Worm (Caenorhabditis elegans) whole organism, young adult: ENCODE results near the gene ZK418.5.
A peak's percentile ranks its signal among the peaks of the same experiment; 100 is the strongest.

Source experiments
- B0019.2 ChIP-seq: fragments of 200-800 bp; sonication (Bioruptor generic); conservative IDR thresholded peaks from 2 replicates; pipeline ENCODE4 v1.3.6; 2022; ENCODE audit warnings: missing genetic modification reagents, missing genetic modification characterization, missing compliant biosample characterization
- F33H1.4 ChIP-seq: fragments of 200-800 bp; sonication (Bioruptor generic); IDR thresholded peaks from 2 replicates; pipeline ENCODE4 v1.3.6; 2022; ENCODE audit warnings: missing genetic modification reagents, missing genetic modification characterization, missing compliant biosample characterization
- F37B4.10 ChIP-seq: fragments of 200-800 bp; sonication (Bioruptor generic); IDR thresholded peaks from 2 replicates; pipeline ENCODE4 v1.3.6; 2022; ENCODE audit warnings: missing genetic modification characterization, missing compliant biosample characterization
- F39B2.1 ChIP-seq: fragments of 200-800 bp; sonication (Bioruptor generic); IDR thresholded peaks from 2 replicates; pipeline ENCODE4 v1.3.6; 2022; ENCODE audit warnings: missing genetic modification reagents, missing genetic modification characterization, missing compliant biosample characterization
- F52B5.7 ChIP-seq: sonication (generic microtip); optimal IDR thresholded peaks from 2 replicates; lab custom pipeline; 2016; ENCODE audit warnings: mild to moderate bottlenecking, missing genetic modification characterization, missing compliant biosample characterization
- F57A8.1 ChIP-seq: fragments of 200-800 bp; sonication (Bioruptor generic); optimal IDR thresholded peaks from 2 replicates; lab custom pipeline; 2018; ENCODE audit warnings: mild to moderate bottlenecking, missing genetic modification characterization, moderate library complexity, missing compliant biosample characterization
- Y53F4B.3 ChIP-seq: fragments of 200-800 bp; sonication (Bioruptor generic); IDR thresholded peaks from 2 replicates; pipeline ENCODE4 v1.3.6; 2022; ENCODE audit warnings: missing genetic modification reagents, missing genetic modification characterization, missing compliant biosample characterization
- Y95B8A.8 ChIP-seq: fragments of 200-800 bp; sonication (Bioruptor generic); IDR thresholded peaks from 2 replicates; pipeline ENCODE4 v1.3.6; 2022; ENCODE audit warnings: missing genetic modification reagents, missing genetic modification characterization, missing compliant biosample characterization
- ZK185.1 ChIP-seq: sonication (generic microtip); optimal IDR thresholded peaks from 2 replicates; lab custom pipeline; 2016; ENCODE audit warnings: mild to moderate bottlenecking, missing genetic modification characterization, missing compliant biosample characterization; ENCODE audit not compliant: poor library complexity, severe bottlenecking
- akir-1 ChIP-seq: fragments of 200-800 bp; sonication (Bioruptor generic); optimal IDR thresholded peaks from 2 replicates; lab custom pipeline; 2018; ENCODE audit warnings: mild to moderate bottlenecking, missing genetic modification characterization, moderate library complexity, missing compliant biosample characterization
- aptf-3 ChIP-seq: fragments of 200-800 bp; sonication (Bioruptor generic); IDR thresholded peaks from 2 replicates; pipeline ENCODE4 v1.3.6; 2022; ENCODE audit warnings: missing genetic modification characterization, missing compliant biosample characterization
- attf-3 ChIP-seq: fragments of 200-800 bp; sonication (Bioruptor generic); conservative IDR thresholded peaks from 2 replicates; pipeline ENCODE4 v1.3.6; 2022; ENCODE audit warnings: missing genetic modification reagents, missing genetic modification characterization, missing compliant biosample characterization
- bed-2 ChIP-seq: fragments of 200-800 bp; sonication (Bioruptor generic); IDR thresholded peaks from 2 replicates; pipeline ENCODE4 v1.3.6; 2022; ENCODE audit warnings: missing genetic modification reagents, missing genetic modification characterization, missing compliant biosample characterization
- cebp-2 ChIP-seq: fragments of 200-800 bp; sonication (Bioruptor generic); IDR thresholded peaks from 2 replicates; pipeline ENCODE4 v1.3.6; 2022; ENCODE audit warnings: missing genetic modification characterization, missing compliant biosample characterization
- ceh-58 ChIP-seq: fragments of 200-800 bp; sonication (Bioruptor generic); IDR thresholded peaks from 2 replicates; pipeline ENCODE4 v1.3.6; 2022; ENCODE audit warnings: missing genetic modification characterization, missing compliant biosample characterization
- ceh-79 ChIP-seq: sonication (generic microtip); optimal IDR thresholded peaks from 2 replicates; lab custom pipeline; 2017; ENCODE audit warnings: mild to moderate bottlenecking, missing genetic modification characterization, missing compliant biosample characterization
- ceh-91 ChIP-seq: fragments of 200-800 bp; sonication (Bioruptor generic); IDR thresholded peaks from 2 replicates; pipeline ENCODE4 v1.3.6; 2022; ENCODE audit warnings: missing genetic modification reagents, missing genetic modification characterization, missing compliant biosample characterization
- chd-7 ChIP-seq: sonication (generic microtip); optimal IDR thresholded peaks from 2 replicates; lab custom pipeline; 2016; ENCODE audit warnings: mild to moderate bottlenecking, missing genetic modification characterization, moderate library complexity, missing compliant biosample characterization
- dox-1 ChIP-seq: fragments of 200-800 bp; sonication (Bioruptor generic); IDR thresholded peaks from 2 replicates; pipeline ENCODE4 v1.3.6; 2022; ENCODE audit warnings: missing genetic modification reagents, missing genetic modification characterization, missing compliant biosample characterization
- dpff-1 ChIP-seq: sonication (generic microtip); optimal IDR thresholded peaks from 2 replicates; lab custom pipeline; 2017; ENCODE audit warnings: mild to moderate bottlenecking, missing genetic modification characterization, missing compliant biosample characterization
- dpl-1 ChIP-seq: fragments of 150-350 bp; optimal IDR thresholded peaks from 2 replicates; lab custom pipeline; 2014; ENCODE audit warnings: missing biosample characterization, missing genetic modification reagents, missing genetic modification characterization
- efl-1 ChIP-seq: fragments of 150-350 bp; optimal IDR thresholded peaks from 2 replicates; lab custom pipeline; 2014; ENCODE audit warnings: missing biosample characterization, missing genetic modification reagents, missing genetic modification characterization
- egrh-3 ChIP-seq: fragments of 200-800 bp; sonication (Bioruptor generic); IDR thresholded peaks from 2 replicates; pipeline ENCODE4 v1.3.6; 2022; ENCODE audit warnings: missing genetic modification reagents, missing genetic modification characterization, missing compliant biosample characterization
- gei-17 ChIP-seq: fragments of 200-800 bp; sonication (Bioruptor generic); optimal IDR thresholded peaks from 2 replicates; lab custom pipeline; 2018; ENCODE audit warnings: mild to moderate bottlenecking, missing genetic modification characterization, missing compliant biosample characterization
- hlh-12 ChIP-seq: sonication (generic microtip); optimal IDR thresholded peaks from 2 replicates; lab custom pipeline; 2016; ENCODE audit warnings: missing genetic modification characterization, missing compliant biosample characterization
- hlh-26 ChIP-seq: fragments of 200-800 bp; sonication (Bioruptor generic); conservative IDR thresholded peaks from 2 replicates; pipeline ENCODE4 v1.3.6; 2022; ENCODE audit warnings: missing genetic modification reagents, missing genetic modification characterization, missing compliant biosample characterization
- hmg-20 ChIP-seq: fragments of 200-800 bp; sonication (Bioruptor generic); IDR thresholded peaks from 2 replicates; pipeline ENCODE4 v1.3.6; 2022; ENCODE audit warnings: missing genetic modification reagents, missing genetic modification characterization, missing compliant biosample characterization
- hrde-1 ChIP-seq: sonication (generic microtip); optimal IDR thresholded peaks from 2 replicates; lab custom pipeline; 2016; ENCODE audit warnings: missing genetic modification characterization, mild to moderate bottlenecking, missing compliant biosample characterization, moderate library complexity, missing genotype, missing genetic modification reagents, borderline replicate concordance
- let-526 ChIP-seq: fragments of 200-800 bp; sonication (Bioruptor generic); IDR thresholded peaks from 2 replicates; pipeline ENCODE4 v1.3.6; 2022; ENCODE audit warnings: missing genetic modification reagents, missing genetic modification characterization, missing compliant biosample characterization
- let-607 ChIP-seq, 2 experiments: fragments of 200-800 bp in 1 of 2; sonication (Bioruptor generic) in 1 of 2; sonication (generic microtip) in 1 of 2; optimal IDR thresholded peaks; 2 replicates each; lab custom pipeline; 2016 to 2018; ENCODE audit warnings: mild to moderate bottlenecking in 2 of 2, missing compliant biosample characterization in 2 of 2, missing genetic modification characterization in 2 of 2, moderate library complexity in 2 of 2, missing genotype in 1 of 2
- lin-35 ChIP-seq, 3 experiments: fragments of 150-350 bp in 2 of 3; sonication (generic microtip) in 1 of 3; optimal IDR thresholded peaks; 2 replicates each; lab custom pipeline; 2014 to 2018; ENCODE audit warnings: missing biosample characterization in 3 of 3, missing genetic modification characterization in 3 of 3, missing genetic modification reagents in 3 of 3
- lin-40 ChIP-seq: sonication (generic microtip); optimal IDR thresholded peaks from 2 replicates; lab custom pipeline; 2016; ENCODE audit warnings: missing genetic modification characterization, mild to moderate bottlenecking, missing compliant biosample characterization, missing genotype, missing genetic modification reagents
- lin-54 ChIP-seq: fragments of 200-800 bp; sonication (Bioruptor generic); optimal IDR thresholded peaks from 2 replicates; lab custom pipeline; 2018; ENCODE audit warnings: mild to moderate bottlenecking, missing genetic modification characterization, missing compliant biosample characterization
- lsl-1 ChIP-seq: fragments of 200-800 bp; sonication (Bioruptor generic); optimal IDR thresholded peaks from 2 replicates; lab custom pipeline; 2018; ENCODE audit warnings: mild to moderate bottlenecking, missing genetic modification characterization, moderate library complexity, missing compliant biosample characterization
- mcd-1 ChIP-seq: fragments of 200-800 bp; sonication (Bioruptor generic); IDR thresholded peaks from 2 replicates; pipeline ENCODE4 v1.3.6; 2022; ENCODE audit warnings: missing genetic modification reagents, missing genetic modification characterization, missing compliant biosample characterization
- nfyb-1 ChIP-seq: fragments of 200-800 bp; sonication (Bioruptor generic); IDR thresholded peaks from 2 replicates; pipeline ENCODE4 v1.3.6; 2022; ENCODE audit warnings: missing genetic modification reagents, missing genetic modification characterization, missing compliant biosample characterization
- nhr-27 ChIP-seq: fragments of 200-800 bp; sonication (Bioruptor generic); optimal IDR thresholded peaks from 2 replicates; lab custom pipeline; 2018; ENCODE audit warnings: mild to moderate bottlenecking, missing genetic modification characterization, moderate library complexity, missing compliant biosample characterization
- pbrm-1 ChIP-seq: fragments of 200-800 bp; sonication (Bioruptor generic); IDR thresholded peaks from 2 replicates; pipeline ENCODE4 v1.3.6; 2022; ENCODE audit warnings: missing genetic modification reagents, missing genetic modification characterization, missing compliant biosample characterization
- rcor-1 ChIP-seq: fragments of 200-800 bp; sonication (Bioruptor generic); IDR thresholded peaks from 2 replicates; pipeline ENCODE4 v1.3.6; 2022; ENCODE audit warnings: missing genetic modification reagents, missing genetic modification characterization, missing compliant biosample characterization
- snpc-1.1 ChIP-seq: sonication (generic microtip); optimal IDR thresholded peaks from 2 replicates; lab custom pipeline; 2017; ENCODE audit warnings: missing genetic modification characterization, mild to moderate bottlenecking, missing compliant biosample characterization, antibody characterized with exemption, moderate library complexity, missing genotype, missing genetic modification reagents; ENCODE audit not compliant: insufficient read depth
- sptf-2 ChIP-seq: fragments of 200-800 bp; sonication (Bioruptor generic); optimal IDR thresholded peaks from 2 replicates; lab custom pipeline; 2018; ENCODE audit warnings: mild to moderate bottlenecking, missing genetic modification characterization, missing compliant biosample characterization
- tbp1 ChIP-seq: fragments of 200-800 bp; sonication (Bioruptor generic); optimal IDR thresholded peaks from 2 replicates; lab custom pipeline; 2018; ENCODE audit warnings: mild to moderate bottlenecking, missing genetic modification characterization, missing compliant biosample characterization
- tbx-9 ChIP-seq: sonication (generic microtip); optimal IDR thresholded peaks from 2 replicates; lab custom pipeline; 2016; ENCODE audit warnings: borderline replicate concordance, missing genetic modification characterization, inconsistent platforms, missing compliant biosample characterization
- zim-3 ChIP-seq: sonication (generic microtip); optimal IDR thresholded peaks from 2 replicates; lab custom pipeline; 2017; ENCODE audit warnings: mild to moderate bottlenecking, missing genetic modification characterization, moderate library complexity, missing compliant biosample characterization
- ztf-18 ChIP-seq: sonication (generic microtip); optimal IDR thresholded peaks from 2 replicates; lab custom pipeline; 2016; ENCODE audit warnings: missing genotype, mild to moderate bottlenecking, missing genetic modification characterization, missing compliant biosample characterization
- ztf-25 ChIP-seq: fragments of 200-800 bp; sonication (Bioruptor generic); IDR thresholded peaks from 2 replicates; pipeline ENCODE4 v1.3.6; 2022; ENCODE audit warnings: missing genetic modification reagents, missing genetic modification characterization, missing compliant biosample characterization
- ztf-26 ChIP-seq: sonication (generic microtip); optimal IDR thresholded peaks from 2 replicates; lab custom pipeline; 2017; ENCODE audit warnings: missing genetic modification characterization, missing compliant biosample characterization

Gene ZK418.5

ce11 chrIII:7030044-7030804 is 43.4 kb downstream of the ZK418.5 start (continued):
- TF ChIP-seq hlh-26 (GFP tag; lab: Robert Waterston, UW), result no peak
- TF ChIP-seq ceh-79 (tag; lab: Kevin White, UChicago), result no peak
- TF ChIP-seq dox-1 (GFP tag; lab: Robert Waterston, UW), result 0 out of 2 replicates have a peak, but pooled peaks have one; percentile 17
- TF ChIP-seq pbrm-1 (GFP tag; lab: Robert Waterston, UW), result no peak
- TF ChIP-seq gei-17 (GFP tag; lab: Kevin White, UChicago), result no peak
- no peak for TF ChIP-seq ZK185.1 (tag; lab: Kevin White, UChicago)
- peak; percentile 93 for TF ChIP-seq tbp1
- no peak for TF ChIP-seq mcd-1 (GFP tag; lab: Robert Waterston, UW)
- TF ChIP-seq hrde-1 (tag; lab: Kevin White, UChicago), result peak; percentile 66
- no peak for TF ChIP-seq cebp-2 (GFP tag; lab: Robert Waterston, UW)
- peak; percentile 58; the same call in 1 of the 2 replicates for TF ChIP-seq nfyb-1
- TF ChIP-seq attf-3 (GFP tag; lab: Robert Waterston, UW), result 0 out of 2 replicates have a peak, but pooled peaks have one; percentile 35
- no peak for TF ChIP-seq tbx-9 (tag; lab: Kevin White, UChicago)
- TF ChIP-seq dpff-1, result no peak
- TF ChIP-seq dpl-1 (GFP tag; lab: Kevin White, UChicago), result no peak
- peak in 1 of 3 experiments; percentile 39 for TF ChIP-seq lin-35 (GFP tag; optimal IDR thresholded peaks at IDR 0.05; lab: Kevin White, UChicago)
- TF ChIP-seq hmg-20 (GFP tag; lab: Robert Waterston, UW), result no peak
- peak; percentile 8 for TF ChIP-seq lsl-1 (GFP tag; lab: Kevin White, UChicago)
- peak; percentile 92 for TF ChIP-seq snpc-1.1
- no peak for TF ChIP-seq sptf-2
- no peak for TF ChIP-seq ztf-18 (tag; lab: Kevin White, UChicago)
- TF ChIP-seq lin-40 (tag; lab: Kevin White, UChicago), result no peak
- no peak for TF ChIP-seq F39B2.1
- TF ChIP-seq hlh-12 (tag; lab: Kevin White, UChicago), result no peak
- TF ChIP-seq Y53F4B.3 (GFP tag; lab: Robert Waterston, UW), result no peak
- no peak for TF ChIP-seq F37B4.10 (GFP tag; lab: Robert Waterston, UW)
- no peak for TF ChIP-seq chd-7
- TF ChIP-seq ceh-91 (GFP tag; lab: Robert Waterston, UW), result no peak
- TF ChIP-seq efl-1 (GFP tag; lab: Kevin White, UChicago), result no peak
- no peak for TF ChIP-seq bed-2
- no peak for TF ChIP-seq egrh-3 (GFP tag; lab: Robert Waterston, UW)
- no peak for TF ChIP-seq akir-1 (GFP tag; lab: Kevin White, UChicago)
- TF ChIP-seq B0019.2 (GFP tag; lab: Robert Waterston, UW), result no peak
- TF ChIP-seq let-526 (GFP tag; lab: Robert Waterston, UW), result peak; percentile 45; the same call in 1 of the 2 replicates
- TF ChIP-seq nhr-27 (tag; lab: Kevin White, UChicago), result no peak
- no peak for TF ChIP-seq Y95B8A.8 (GFP tag; lab: Robert Waterston, UW)
- no peak for TF ChIP-seq aptf-3 (GFP tag; lab: Robert Waterston, UW)
- no peak for TF ChIP-seq F52B5.7 (tag; lab: Kevin White, UChicago)
- TF ChIP-seq ztf-25 (GFP tag; lab: Robert Waterston, UW), result no peak
- peak; percentile 26 for TF ChIP-seq lin-54
- TF ChIP-seq ceh-58 (GFP tag; lab: Robert Waterston, UW), result no peak
- TF ChIP-seq F57A8.1, result no peak
- TF ChIP-seq F33H1.4 (GFP tag; lab: Robert Waterston, UW), result no peak
- TF ChIP-seq zim-3 (tag; lab: Kevin White, UChicago), result peak; percentile 27
- TF ChIP-seq let-607 (tag; optimal IDR thresholded peaks at IDR 0.05; lab: Kevin White, UChicago), result peak in 1 of 2 experiments; percentile 30
- no peak for TF ChIP-seq ztf-26 (tag; lab: Kevin White, UChicago)
- TF ChIP-seq rcor-1 (GFP tag; lab: Robert Waterston, UW), result no peak
